Worm (Caenorhabditis elegans) whole organism, L1 larva: ENCODE data around the gene bath-21.
"Not testable (repeated sequence)": the region's sequence is repeated elsewhere in the genome, so short reads cannot be mapped to it uniquely, and the experiment has no call there.

Experiments used
- C04F5.9 ChIP-seq: sonication (generic microtip); optimal IDR thresholded peaks from 2 replicates; lab custom pipeline; 2016; ENCODE audit warnings: missing genetic modification characterization, missing compliant biosample characterization
- C34B4.2 ChIP-seq: sonication (generic microtip); optimal IDR thresholded peaks from 2 replicates; lab custom pipeline; 2017; ENCODE audit warnings: mild to moderate bottlenecking, missing genetic modification characterization, missing compliant biosample characterization
- Y116A8C.19 ChIP-seq: sonication (generic microtip); optimal IDR thresholded peaks from 2 replicates; lab custom pipeline; 2016; ENCODE audit warnings: missing compliant biosample characterization, missing genetic modification characterization, borderline replicate concordance
- alr-1 ChIP-seq: fragments of 200-800 bp; sonication (Bioruptor generic); optimal IDR thresholded peaks from 2 replicates; lab custom pipeline; 2018; ENCODE audit warnings: borderline replicate concordance, mild to moderate bottlenecking, missing genetic modification characterization, missing compliant biosample characterization
- ceh-63 ChIP-seq: fragments of 200-800 bp; sonication (Bioruptor generic); optimal IDR thresholded peaks from 2 replicates; lab custom pipeline; 2018; ENCODE audit warnings: mild to moderate bottlenecking, missing genetic modification characterization, missing compliant biosample characterization
- ceh-82 ChIP-seq, 3 experiments: fragments of 150-350 bp in 1 of 3; sonication (generic microtip) in 2 of 3; optimal IDR thresholded peaks; 2 replicates each; lab custom pipeline; 2014 to 2017; ENCODE audit warnings: missing biosample characterization in 3 of 3, missing genetic modification characterization in 3 of 3
- ceh-88 ChIP-seq: fragments of 200-800 bp; sonication (Bioruptor generic); IDR thresholded peaks from 2 replicates; pipeline ENCODE4 v1.3.6; 2022; ENCODE audit warnings: missing genetic modification characterization, missing compliant biosample characterization
- ceh-90 ChIP-seq: sonication (generic microtip); optimal IDR thresholded peaks from 2 replicates; lab custom pipeline; 2016; ENCODE audit warnings: missing genetic modification characterization, missing compliant biosample characterization
- dpl-1 ChIP-seq, 3 experiments: fragments of 150-350 bp in 2 of 3; sonication (generic microtip) in 1 of 3; optimal IDR thresholded peaks; 2 replicates each; lab custom pipeline; 2014 to 2017; ENCODE audit warnings: missing biosample characterization in 3 of 3, missing genetic modification characterization in 3 of 3, missing genetic modification reagents in 3 of 3
- dsc-1 ChIP-seq: sonication (generic microtip); optimal IDR thresholded peaks from 2 replicates; lab custom pipeline; 2016; ENCODE audit warnings: mild to moderate bottlenecking, missing genetic modification characterization, missing compliant biosample characterization
- efl-3 ChIP-seq: fragments of 200-800 bp; sonication (Bioruptor generic); optimal IDR thresholded peaks from 2 replicates; lab custom pipeline; 2018; ENCODE audit warnings: mild to moderate bottlenecking, missing genetic modification characterization, missing compliant biosample characterization
- egl-13 ChIP-seq: sonication (generic microtip); optimal IDR thresholded peaks from 2 replicates; lab custom pipeline; 2016; ENCODE audit warnings: missing genotype, missing genetic modification reagents, missing genetic modification characterization, missing compliant biosample characterization
- egl-27 ChIP-seq, 2 experiments: fragments of 150-350 bp in 1 of 2; sonication (generic microtip); optimal IDR thresholded peaks; 3 replicates each; lab custom pipeline; 2017 to 2018; ENCODE audit warnings: missing biosample characterization in 2 of 2, missing genetic modification characterization in 2 of 2, missing genetic modification reagents in 2 of 2
- elt-2 ChIP-seq: sonication (generic microtip); optimal IDR thresholded peaks from 2 replicates; lab custom pipeline; 2016; ENCODE audit warnings: missing genetic modification characterization, mild to moderate bottlenecking, inconsistent platforms, missing compliant biosample characterization, missing genetic modification reagents
- fkh-10 ChIP-seq: sonication (generic microtip); optimal IDR thresholded peaks from 2 replicates; lab custom pipeline; 2017; ENCODE audit warnings: missing biosample characterization, missing genetic modification reagents, missing genetic modification characterization
- fkh-4 ChIP-seq: sonication (generic microtip); optimal IDR thresholded peaks from 2 replicates; lab custom pipeline; 2016; ENCODE audit warnings: missing compliant biosample characterization, missing genetic modification characterization, borderline replicate concordance
- hpl-2 ChIP-seq: fragments of 150-350 bp; optimal IDR thresholded peaks from 2 replicates; lab custom pipeline; 2014; ENCODE audit warnings: missing biosample characterization, missing genetic modification reagents, missing genetic modification characterization
- isw-1 ChIP-seq: fragments of 200-800 bp; sonication (Bioruptor generic); IDR thresholded peaks from 2 replicates; pipeline ENCODE4 v1.3.6; 2022; ENCODE audit warnings: missing genetic modification characterization, missing compliant biosample characterization
- lir-3 ChIP-seq: sonication (generic microtip); optimal IDR thresholded peaks from 2 replicates; lab custom pipeline; 2016; ENCODE audit warnings: mild to moderate bottlenecking, missing genetic modification characterization, moderate library complexity, missing compliant biosample characterization; ENCODE audit not compliant: poor library complexity
- lsy-2 ChIP-seq, 2 experiments: fragments of 150-350 bp; optimal IDR thresholded peaks; 2 replicates each; lab custom pipeline; 2014; ENCODE audit warnings: missing biosample characterization in 2 of 2, missing genetic modification characterization in 2 of 2
- mdl-1 ChIP-seq, 2 experiments: fragments of 150-350 bp; optimal IDR thresholded peaks; 2 replicates each; lab custom pipeline; 2014 to 2017; ENCODE audit warnings: missing biosample characterization in 2 of 2, missing genetic modification characterization in 2 of 2, inconsistent platforms in 1 of 2
- nhr-11 ChIP-seq: fragments of 150-350 bp; optimal IDR thresholded peaks from 2 replicates; lab custom pipeline; 2014; ENCODE audit warnings: missing biosample characterization, missing genetic modification characterization
- nhr-12 ChIP-seq: sonication (generic microtip); optimal IDR thresholded peaks from 2 replicates; lab custom pipeline; 2017; ENCODE audit warnings: missing biosample characterization, missing genetic modification characterization
- nhr-19 ChIP-seq: fragments of 200-800 bp; sonication (Bioruptor generic); conservative IDR thresholded peaks from 2 replicates; pipeline ENCODE4 v1.3.6; 2022; ENCODE audit warnings: missing genetic modification characterization, missing compliant biosample characterization
- nhr-20 ChIP-seq: sonication (generic microtip); optimal IDR thresholded peaks from 2 replicates; lab custom pipeline; 2016; ENCODE audit warnings: mild to moderate bottlenecking, missing genetic modification characterization, missing compliant biosample characterization
- nhr-237 ChIP-seq: fragments of 150-350 bp; optimal IDR thresholded peaks from 2 replicates; lab custom pipeline; 2014; ENCODE audit warnings: missing biosample characterization, missing genetic modification characterization
- nhr-28 ChIP-seq: fragments of 150-350 bp; optimal IDR thresholded peaks from 2 replicates; lab custom pipeline; 2014; ENCODE audit warnings: missing biosample characterization, missing genetic modification characterization
- nhr-84 ChIP-seq: sonication (generic microtip); optimal IDR thresholded peaks from 2 replicates; lab custom pipeline; 2017; ENCODE audit warnings: missing biosample characterization, missing genetic modification characterization
- nhr-85 ChIP-seq: sonication (generic microtip); peaks from one replicate; lab custom pipeline; 2016; ENCODE audit warnings: missing genetic modification characterization, inconsistent platforms, missing compliant biosample characterization
- nhr-90 ChIP-seq: sonication (generic microtip); optimal IDR thresholded peaks from 2 replicates; lab custom pipeline; 2016; ENCODE audit warnings: mild to moderate bottlenecking, missing genetic modification characterization, missing compliant biosample characterization; ENCODE audit not compliant: poor library complexity
- pax-3 ChIP-seq: fragments of 200-800 bp; sonication (Bioruptor generic); optimal IDR thresholded peaks from 2 replicates; lab custom pipeline; 2018; ENCODE audit warnings: mild to moderate bottlenecking, missing genetic modification characterization, moderate library complexity, missing compliant biosample characterization
- pqm-1 ChIP-seq: sonication (generic microtip); optimal IDR thresholded peaks from 3 replicates; lab custom pipeline; 2017; ENCODE audit warnings: missing biosample characterization, missing genetic modification characterization
- rnt-1 ChIP-seq: sonication (generic microtip); optimal IDR thresholded peaks from 2 replicates; lab custom pipeline; 2016; ENCODE audit warnings: mild to moderate bottlenecking, missing genetic modification characterization, moderate library complexity, missing compliant biosample characterization
- snpc-4 ChIP-seq: fragments of 150-350 bp; optimal IDR thresholded peaks from 2 replicates; lab custom pipeline; 2014; ENCODE audit warnings: missing biosample characterization, missing genetic modification characterization
- sup-37 ChIP-seq: fragments of 200-800 bp; sonication (Bioruptor generic); optimal IDR thresholded peaks from 2 replicates; lab custom pipeline; 2018; ENCODE audit warnings: mild to moderate bottlenecking, missing genetic modification characterization, missing compliant biosample characterization
- tlp-1 ChIP-seq: fragments of 150-350 bp; optimal IDR thresholded peaks from 2 replicates; lab custom pipeline; 2014; ENCODE audit warnings: missing biosample characterization, missing genetic modification characterization
- unc-62 ChIP-seq: fragments of 150-350 bp; optimal IDR thresholded peaks from 2 replicates; lab custom pipeline; 2014; ENCODE audit warnings: missing biosample characterization, missing genetic modification reagents, missing genetic modification characterization
- ztf-4 ChIP-seq: fragments of 150-350 bp; optimal IDR thresholded peaks from 2 replicates; lab custom pipeline; 2014; ENCODE audit warnings: missing biosample characterization, missing genetic modification characterization

Gene bath-21

ce11 chrII:2030367-2030766 lies 3.9 kb upstream of the bath-21 start, which contains the start of gene bath-3:
TSS of gene bath-3 (minus strand) at chrII:2030467.
- TF ChIP-seq rnt-1 (no peak), nhr-19 (GFP tag; lab: Robert Waterston, UW) (no peak), dpl-1 (GFP tag; optimal IDR thresholded peaks at IDR 0.05; lab: Kevin White, UChicago) (no peak), egl-13 (tag; lab: Kevin White, UChicago) (no peak), pax-3 (tag; lab: Kevin White, UChicago) (no peak), hpl-2 (no peak), elt-2 (tag; lab: Kevin White, UChicago) (no peak), nhr-11 (tag; lab: Kevin White, UChicago) (no peak), nhr-28 (no peak), isw-1 (GFP tag; lab: Robert Waterston, UW) (no peak), nhr-85 (no peak), C04F5.9 (tag; lab: Kevin White, UChicago) (no peak), nhr-20 (tag; lab: Kevin White, UChicago) (no peak), efl-3 (GFP tag; lab: Kevin White, UChicago) (no peak), fkh-10 (GFP tag; lab: Kevin White, UChicago) (no peak), ztf-4 (no peak), mdl-1 (tag; optimal IDR thresholded peaks at IDR 0.05; lab: Kevin White, UChicago) (no peak), alr-1 (tag; lab: Kevin White, UChicago) (no peak)

- TF ChIP-seq nhr-237 = no peak
- no peak for TF ChIP-seq C04F5.9 (tag; lab: Kevin White, UChicago)
- TF ChIP-seq efl-3 (GFP tag; lab: Kevin White, UChicago) = no peak
- TF ChIP-seq nhr-84 (tag; lab: Kevin White, UChicago) = no peak
- TF ChIP-seq tlp-1 = no peak
- no peak for TF ChIP-seq fkh-10 (GFP tag; lab: Kevin White, UChicago)
- no peak for TF ChIP-seq unc-62 (GFP tag; lab: Kevin White, UChicago)
- no peak for TF ChIP-seq nhr-12 (tag; lab: Kevin White, UChicago)
- TF ChIP-seq isw-1 (GFP tag; lab: Robert Waterston, UW) = no peak
- TF ChIP-seq ceh-82 (tag; optimal IDR thresholded peaks at IDR 0.05; lab: Kevin White, UChicago) = no peak
- TF ChIP-seq snpc-4 (tag; lab: Kevin White, UChicago) = no peak
- TF ChIP-seq ceh-88 = no peak
- no peak for TF ChIP-seq ceh-63 (GFP tag; lab: Kevin White, UChicago)
- no peak for TF ChIP-seq C34B4.2 (tag; lab: Kevin White, UChicago)
- no peak for TF ChIP-seq dsc-1 (tag; lab: Kevin White, UChicago)
These were observed 2.3 kb upstream of the bath-21 start, which contains the start of gene bath-1 for ce11 chrII:2028712-2029111. TSS of gene bath-1 (minus strand) at chrII:2028812.

ce11 chrII:2023514-2023913 lies 2.9 kb downstream of the bath-21 start, which contains the start of gene cya-2:
TSS of gene cya-2 (minus strand) at chrII:2023614.
- not testable (repeated sequence) for TF ChIP-seq fkh-4 (tag; lab: Kevin White, UChicago); lir-3 (tag; lab: Kevin White, UChicago); nhr-237

ce11 chrII:2013856-2014255 lies 12.6 kb downstream of the bath-21 start:
- TF ChIP-seq pqm-1 (tag; lab: Kevin White, UChicago) = no peak
- TF ChIP-seq rnt-1 = no peak
- no peak for TF ChIP-seq lsy-2 (tag; optimal IDR thresholded peaks at IDR 0.05; lab: Kevin White, UChicago)
- no peak for TF ChIP-seq egl-27 (tag; optimal IDR thresholded peaks at IDR 0.05; lab: Kevin White, UChicago)
- no peak for TF ChIP-seq ceh-82 (tag; optimal IDR thresholded peaks at IDR 0.05; lab: Kevin White, UChicago)
- no peak for TF ChIP-seq ceh-90 (tag; lab: Kevin White, UChicago)
- TF ChIP-seq nhr-90 (tag; lab: Kevin White, UChicago) = no peak
- TF ChIP-seq sup-37 = no peak
- TF ChIP-seq Y116A8C.19 = no peak
- TF ChIP-seq, all 84 proteins: peak for 0
